Fruit fly (Drosophila melanogaster): ENCODE data around the gene CG10663.

DNA sequence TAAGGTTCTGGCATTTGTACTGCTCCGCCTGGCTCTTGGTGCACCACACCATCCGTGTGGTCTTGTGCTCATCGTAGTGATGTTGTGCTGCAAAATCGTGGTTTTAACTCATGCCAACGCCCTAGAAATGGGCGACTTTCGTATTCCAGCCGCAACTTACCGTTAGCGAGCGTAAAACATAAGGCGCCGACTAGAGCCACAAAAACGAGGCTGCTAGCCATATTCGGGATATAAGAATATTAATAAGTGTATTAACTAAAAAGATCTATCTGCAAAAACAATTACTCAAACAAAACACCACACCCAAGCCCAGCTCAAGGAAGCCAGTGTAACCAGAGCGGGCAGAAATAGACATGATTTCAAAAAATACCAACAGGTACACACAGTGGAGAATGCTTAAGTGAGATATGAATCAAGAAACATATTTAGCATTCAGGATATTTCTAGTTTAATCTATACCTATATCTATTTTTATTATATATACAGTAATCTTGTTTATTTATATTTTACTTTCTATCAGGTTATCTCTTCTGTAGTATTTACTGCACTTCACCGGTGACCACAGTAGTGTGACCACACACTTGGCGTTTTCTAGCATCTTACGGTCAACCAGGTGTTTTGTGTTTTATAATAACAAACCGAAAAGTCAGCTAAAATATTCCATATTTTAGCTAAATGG is 48.7 kb upstream of the CG10663 start, which contains the start of the genes Tsf2 and CG34242:
- TF ChIP-seq CG8478 (optimal IDR thresholded peaks at IDR 0.05) (no peak), CTCF (optimal IDR thresholded peaks at IDR 0.05) (no peak)
